Worm (Caenorhabditis elegans): ENCODE data around the gene F54D8.10.

- TF ChIP-seq flt-1 (GFP tag; IDR thresholded peaks at IDR 0.05), result no peak
- TF ChIP-seq med-1 (GFP tag; optimal IDR thresholded peaks at IDR 0.05; ENCODE audit: insufficient read depth), result no peak
- TF ChIP-seq ztf-23 (GFP tag; IDR thresholded peaks at IDR 0.05), result no peak
- no peak for TF ChIP-seq cog-1 (tag; optimal IDR thresholded peaks at IDR 0.05)
- no peak for TF ChIP-seq T22C8.4 (GFP tag; IDR thresholded peaks at IDR 0.05)
- TF ChIP-seq ztf-29 (GFP tag; IDR thresholded peaks at IDR 0.05), result no peak
Measured at ce11 chrIII:5120593-5120992, 26.0 kb downstream of the F54D8.10 start.

Measured in whole organism, midembryonic.